Worm (Caenorhabditis elegans): ENCODE data around the gene F58G6.3.
A peak's percentile ranks its signal among the peaks of the same experiment; 100 is the strongest.

F58G6.3 gene

ce11 chrIV:9673683-9674336, 20.5 kb downstream of the F58G6.3 start (continued):
- TF ChIP-seq ceh-28 (tag; optimal IDR thresholded peaks at IDR 0.05) (no peak), mxl-3 (GFP tag; optimal IDR thresholded peaks at IDR 0.05) (peak; percentile 1), F37D6.2 (tag; optimal IDR thresholded peaks at IDR 0.05) (no peak), zfp-2 (tag; optimal IDR thresholded peaks at IDR 0.05) (no peak), daf-19 (GFP tag; conservative IDR thresholded peaks at IDR 0.05) (no peak), mdl-1 (tag; optimal IDR thresholded peaks at IDR 0.05) (peak in 1 of 2 experiments; percentile 22), ceh-44 (GFP tag; IDR thresholded peaks at IDR 0.05) (no peak), unc-39 (tag; optimal IDR thresholded peaks at IDR 0.05) (no peak), duxl-1 (tag; optimal IDR thresholded peaks at IDR 0.05; ENCODE audit: poor library complexity) (no peak), tag-97 (GFP tag; IDR thresholded peaks at IDR 0.05) (no peak), nhr-48 (tag; optimal IDR thresholded peaks at IDR 0.05) (no peak), madf-9 (GFP tag; conservative IDR thresholded peaks at IDR 0.05) (no peak), ceh-82 (tag; optimal IDR thresholded peaks at IDR 0.05) (no peak), ctbp-1 (GFP tag; IDR thresholded peaks at IDR 0.05) (0 out of 2 replicates have a peak, but pooled peaks have one; percentile 53), nhr-76 (tag; optimal IDR thresholded peaks at IDR 0.05) (no peak), unc-62 (GFP tag; optimal IDR thresholded peaks at IDR 0.05 in 1 of 2) (peak in 1 of 2 experiments; percentile 94), unc-62 (tag; optimal IDR thresholded peaks at IDR 0.05) (no peak), ceh-32 (tag; optimal IDR thresholded peaks at IDR 0.05; ENCODE audit: poor library complexity) (no peak), gei-8 (GFP tag; optimal IDR thresholded peaks at IDR 0.05) (no peak), fos-1 (tag; optimal IDR thresholded peaks at IDR 0.05) (no peak), F26F4.8 (GFP tag; conservative IDR thresholded peaks at IDR 0.05) (no peak), hlh-30 (tag; optimal IDR thresholded peaks at IDR 0.05; ENCODE audit: insufficient read depth) (no peak), ZK546.5 (tag; optimal IDR thresholded peaks at IDR 0.05) (no peak), snpc-4 (tag; optimal IDR thresholded peaks at IDR 0.05) (no peak), T20F7.1 (GFP tag; optimal IDR thresholded peaks at IDR 0.05) (no peak), lsy-2 (tag; optimal IDR thresholded peaks at IDR 0.05) (no peak), mxl-2 (GFP tag; conservative IDR thresholded peaks at IDR 0.05) (no peak), lin-29 (GFP tag; IDR thresholded peaks at IDR 0.05) (no peak), zip-2 (tag; optimal IDR thresholded peaks at IDR 0.05) (no peak), daf-12 (tag; optimal IDR thresholded peaks at IDR 0.05) (no peak), hif-1 (tag; optimal IDR thresholded peaks at IDR 0.05) (no peak), spr-3 (GFP tag; optimal IDR thresholded peaks at IDR 0.05) (no peak), zag-1 (tag; optimal IDR thresholded peaks at IDR 0.05) (no peak), daf-16 (GFP tag; optimal IDR thresholded peaks at IDR 0.05) (no peak), daf-16 (tag; optimal IDR thresholded peaks at IDR 0.05) (peak; percentile 61), unc-130 (GFP tag; optimal IDR thresholded peaks at IDR 0.05) (no peak), daf-8 (GFP tag; IDR thresholded peaks at IDR 0.05) (no peak), Y5F2A.4 (GFP tag; optimal IDR thresholded peaks at IDR 0.05) (no peak), fkh-10 (GFP tag; optimal IDR thresholded peaks at IDR 0.05) (no peak), nhr-10 (tag; optimal IDR thresholded peaks at IDR 0.05) (peak; percentile 3), dpl-1 (GFP tag; optimal IDR thresholded peaks at IDR 0.05) (no peak), T26A8.4 (GFP tag; IDR thresholded peaks at IDR 0.05) (no peak), pha-4 (GFP tag; IDR thresholded peaks at IDR 0.05) (no peak), pha-4 (tag; optimal IDR thresholded peaks at IDR 0.05) (no peak), Y75B8A.6 (GFP tag; IDR thresholded peaks at IDR 0.05) (no peak), Y48G9A.11 (GFP tag; IDR thresholded peaks at IDR 0.05) (no peak), tra-1 (GFP tag; IDR thresholded peaks at IDR 0.05) (no peak), lin-1 (GFP tag; IDR thresholded peaks at IDR 0.05) (no peak)
